Fruit fly (Drosophila melanogaster) whole organism, wandering third instar larva: ENCODE measurements around the gene CG10031.

Experiments
- Abd-B ChIP-seq: fragments of >200 bp; optimal IDR thresholded peaks from 2 replicates; lab custom pipeline; 2017; ENCODE audit warnings: missing biosample characterization, missing genetic modification characterization
- CG9705 ChIP-seq: fragments of 200-800 bp; sonication (Bioruptor generic); optimal IDR thresholded peaks from 2 replicates; lab custom pipeline; 2018; ENCODE audit warnings: missing biosample characterization, mild to moderate bottlenecking, missing genetic modification characterization
- CrebA ChIP-seq: fragments of 200-800 bp; sonication (Bioruptor generic); optimal IDR thresholded peaks from 2 replicates; lab custom pipeline; 2016; ENCODE audit warnings: missing biosample characterization, mild to moderate bottlenecking, missing genetic modification characterization, borderline replicate concordance
- Dfd ChIP-seq: fragments of >200 bp; optimal IDR thresholded peaks from 2 replicates; lab custom pipeline; 2017; ENCODE audit warnings: missing biosample characterization, missing genetic modification characterization
- Dif ChIP-seq: fragments of 200-275, 200-300 bp; sonication (Bioruptor generic); optimal IDR thresholded peaks from 2 replicates; lab custom pipeline; 2018; ENCODE audit warnings: missing biosample characterization, missing genetic modification characterization; ENCODE audit not compliant: partially characterized antibody
- GATAd ChIP-seq: sonication (Bioruptor generic); optimal IDR thresholded peaks from 2 replicates; lab custom pipeline; 2016; ENCODE audit warnings: missing biosample characterization, missing genetic modification characterization
- HLH106 ChIP-seq: fragments of 200-800 bp; optimal IDR thresholded peaks from 3 replicates; lab custom pipeline; 2019; ENCODE audit warnings: missing biosample characterization, mild to moderate bottlenecking, missing genetic modification characterization, moderate library complexity
- Hnf4 ChIP-seq: fragments of 200-800 bp; sonication (Bioruptor generic); optimal IDR thresholded peaks from 2 replicates; lab custom pipeline; 2016; ENCODE audit warnings: missing biosample characterization, mild to moderate bottlenecking, missing genetic modification characterization
- Hr78 ChIP-seq: fragments of >200 bp; optimal IDR thresholded peaks from 2 replicates; lab custom pipeline; 2017; ENCODE audit warnings: missing biosample characterization, missing genetic modification characterization
- Hr83 ChIP-seq: fragments of 200-300 bp; sonication (Bioruptor generic); optimal IDR thresholded peaks from 2 replicates; lab custom pipeline; 2016; ENCODE audit warnings: missing biosample characterization, mild to moderate bottlenecking, missing genetic modification characterization, moderate library complexity; ENCODE audit not compliant: poor library complexity, severe bottlenecking
- Jra ChIP-seq: sonication (Bioruptor generic); optimal IDR thresholded peaks from 2 replicates; lab custom pipeline; 2016; ENCODE audit warnings: missing biosample characterization, missing genetic modification characterization
- Mio ChIP-seq: sonication (Bioruptor generic); optimal IDR thresholded peaks from 2 replicates; lab custom pipeline; 2016; ENCODE audit warnings: missing biosample characterization, missing genetic modification characterization
- Myc ChIP-seq: fragments of >200 bp; optimal IDR thresholded peaks from 2 replicates; lab custom pipeline; 2017
- N ChIP-seq: fragments of >200 bp; optimal IDR thresholded peaks from 2 replicates; lab custom pipeline; 2018; ENCODE audit warnings: missing biosample characterization, missing external identifiers, missing genetic modification characterization
- OdsH ChIP-seq: fragments of 200-800 bp; sonication (Bioruptor generic); optimal IDR thresholded peaks from 2 replicates; lab custom pipeline; 2016; ENCODE audit warnings: missing biosample characterization, mild to moderate bottlenecking, missing genetic modification characterization
- Rel ChIP-seq, 2 experiments: fragments of 200-800 bp; sonication (Bioruptor generic) in 1 of 2; optimal IDR thresholded peaks; 2 replicates in 1 of 2; 3 replicates in 1 of 2; lab custom pipeline; 2016 to 2019; ENCODE audit warnings: mild to moderate bottlenecking in 2 of 2, missing biosample characterization in 2 of 2, missing genetic modification characterization in 2 of 2, moderate library complexity in 1 of 2
- Sp1 ChIP-seq: fragments of 200-800 bp; sonication (Bioruptor generic); optimal IDR thresholded peaks from 3 replicates; lab custom pipeline; 2019; ENCODE audit warnings: missing biosample characterization, mild to moderate bottlenecking, missing genetic modification characterization, moderate library complexity
- Vsx2 ChIP-seq: fragments of 200-300, 225-300 bp; sonication (Bioruptor generic); optimal IDR thresholded peaks from 2 replicates; lab custom pipeline; 2018; ENCODE audit warnings: missing biosample characterization, missing genetic modification characterization; ENCODE audit not compliant: partially characterized antibody
- br ChIP-seq: fragments of 200-800 bp; sonication (Bioruptor generic); optimal IDR thresholded peaks from 2 replicates; lab custom pipeline; 2016; ENCODE audit warnings: missing biosample characterization, missing genetic modification characterization
- brk ChIP-seq: fragments of 200-800 bp; sonication (Bioruptor generic); optimal IDR thresholded peaks from 2 replicates; lab custom pipeline; 2016; ENCODE audit warnings: missing biosample characterization, mild to moderate bottlenecking, missing genetic modification characterization
- dmrt93B ChIP-seq: fragments of 200-800 bp; sonication (Bioruptor generic); optimal IDR thresholded peaks from 2 replicates; lab custom pipeline; 2018; ENCODE audit warnings: missing biosample characterization, mild to moderate bottlenecking, missing genetic modification characterization
- ey ChIP-seq: fragments of 200-800 bp; sonication (Bioruptor generic); optimal IDR thresholded peaks from 2 replicates; lab custom pipeline; 2016; ENCODE audit warnings: missing biosample characterization, missing genetic modification characterization
- foxo ChIP-seq, 2 experiments: fragments of 200-800 bp; sonication (Bioruptor generic); optimal IDR thresholded peaks; 2 replicates in 1 of 2; 3 replicates in 1 of 2; lab custom pipeline; 2016 to 2017; ENCODE audit warnings: missing biosample characterization in 2 of 2, missing genetic modification characterization in 2 of 2
- fru ChIP-seq: fragments of 200-800 bp; sonication (Bioruptor generic); optimal IDR thresholded peaks from 3 replicates; lab custom pipeline; 2016; ENCODE audit warnings: missing biosample characterization, mild to moderate bottlenecking, missing genetic modification characterization
- h ChIP-seq: fragments of 200-800 bp; sonication (Bioruptor generic); optimal IDR thresholded peaks from 3 replicates; lab custom pipeline; 2016; ENCODE audit warnings: missing biosample characterization, mild to moderate bottlenecking, missing genetic modification characterization
- jim ChIP-seq: fragments of 175-275, 200-325 bp; sonication (Bioruptor generic); optimal IDR thresholded peaks from 2 replicates; lab custom pipeline; 2016; ENCODE audit warnings: missing biosample characterization, mild to moderate bottlenecking, missing genetic modification characterization
- lola ChIP-seq: fragments of >200 bp; optimal IDR thresholded peaks from 2 replicates; lab custom pipeline; 2017; ENCODE audit warnings: missing biosample characterization, missing genetic modification characterization
- psq ChIP-seq: fragments of 200-800 bp; sonication (Bioruptor generic); optimal IDR thresholded peaks from 3 replicates; lab custom pipeline; 2017; ENCODE audit warnings: missing biosample characterization, mild to moderate bottlenecking, missing genetic modification characterization, moderate library complexity
- sage ChIP-seq: fragments of 200-800 bp; sonication (Bioruptor generic); optimal IDR thresholded peaks from 2 replicates; lab custom pipeline; 2016; ENCODE audit warnings: missing biosample characterization, mild to moderate bottlenecking, missing genetic modification characterization
- sv ChIP-seq: fragments of 200-800 bp; sonication (Bioruptor generic); optimal IDR thresholded peaks from 3 replicates; lab custom pipeline; 2016; ENCODE audit warnings: missing biosample characterization, missing genetic modification characterization
- tai ChIP-seq: sonication (Bioruptor generic); optimal IDR thresholded peaks from 2 replicates; lab custom pipeline; 2016; ENCODE audit warnings: missing biosample characterization, missing genetic modification characterization
- usp ChIP-seq: fragments of >200 bp; optimal IDR thresholded peaks from 2 replicates; lab custom pipeline; 2017; ENCODE audit warnings: missing biosample characterization, missing genetic modification characterization
- woc ChIP-seq: sonication (Bioruptor generic); optimal IDR thresholded peaks from 2 replicates; lab custom pipeline; 2016; ENCODE audit warnings: missing biosample characterization, mild to moderate bottlenecking, missing genetic modification characterization

Gene CG10031

dm6 chr2L:3696438-3696837 is 2.5 kb downstream of the CG10031 start, which contains the start of gene IM33:
Gene IM33, minus strand, starts transcription at chr2L:3696658.
- no peak for TF ChIP-seq jim
- TF ChIP-seq brk (GFP tag; lab: Kevin White, UChicago), result no peak
- no peak for TF ChIP-seq HLH106
- TF ChIP-seq Hr83 (GFP tag; lab: Kevin White, UChicago), result no peak
- no peak for TF ChIP-seq Sp1
- TF ChIP-seq Vsx2, result no peak
- no peak for TF ChIP-seq Myc (lab: Kevin White, UChicago)
- TF ChIP-seq sv (GFP tag; lab: Kevin White, UChicago), result no peak
- no peak for TF ChIP-seq tai (GFP tag; lab: Kevin White, UChicago)
- TF ChIP-seq h (GFP tag; lab: Kevin White, UChicago), result no peak
- no peak for TF ChIP-seq foxo (GFP tag; optimal IDR thresholded peaks at IDR 0.05; lab: Kevin White, UChicago)
- no peak for TF ChIP-seq Mio (GFP tag; lab: Kevin White, UChicago)
- TF ChIP-seq lola (GFP tag; lab: Kevin White, UChicago), result no peak
- TF ChIP-seq Jra, result no peak

- TF ChIP-seq br (GFP tag; lab: Kevin White, UChicago), result no peak
- TF ChIP-seq Rel (GFP tag; optimal IDR thresholded peaks at IDR 0.05; lab: Kevin White, UChicago), result no peak
- TF ChIP-seq Rel (tag; optimal IDR thresholded peaks at IDR 0.05; lab: Kevin White, UChicago), result peak; percentile 96
- no peak for TF ChIP-seq Hnf4 (GFP tag; lab: Kevin White, UChicago)
- no peak for TF ChIP-seq Mio (GFP tag; lab: Kevin White, UChicago)
- TF ChIP-seq Jra, result no peak
- no peak for TF ChIP-seq Sp1
Observed at dm6 chr2L:3695361-3695818, 3.5 kb downstream of the CG10031 start, which contains the start of gene CG16713. Gene CG16713, minus strand, starts transcription at chr2L:3695411.

dm6 chr2L:3694920-3695319 is 4.0 kb downstream of the CG10031 start, which contains the start of gene CG43165:
Gene CG43165, minus strand, starts transcription at chr2L:3695020.
- TF ChIP-seq N (no peak), sage (GFP tag; lab: Kevin White, UChicago) (no peak), OdsH (GFP tag; lab: Kevin White, UChicago) (no peak), Myc (lab: Kevin White, UChicago) (no peak), Dfd (no peak), Hnf4 (GFP tag; lab: Kevin White, UChicago) (no peak), Dif (GFP tag; lab: Kevin White, UChicago) (no peak), lola (GFP tag; lab: Kevin White, UChicago) (no peak), ey (GFP tag; lab: Kevin White, UChicago) (no peak), Hr78 (GFP tag; lab: Kevin White, UChicago) (no peak), woc (GFP tag; lab: Kevin White, UChicago) (no peak), Sp1 (no peak), fru (GFP tag; lab: Kevin White, UChicago) (no peak), CrebA (GFP tag; lab: Kevin White, UChicago) (no peak), psq (GFP tag; lab: Kevin White, UChicago) (no peak)
- TF ChIP-seq, all 38 proteins: peak for 0

DNA sequence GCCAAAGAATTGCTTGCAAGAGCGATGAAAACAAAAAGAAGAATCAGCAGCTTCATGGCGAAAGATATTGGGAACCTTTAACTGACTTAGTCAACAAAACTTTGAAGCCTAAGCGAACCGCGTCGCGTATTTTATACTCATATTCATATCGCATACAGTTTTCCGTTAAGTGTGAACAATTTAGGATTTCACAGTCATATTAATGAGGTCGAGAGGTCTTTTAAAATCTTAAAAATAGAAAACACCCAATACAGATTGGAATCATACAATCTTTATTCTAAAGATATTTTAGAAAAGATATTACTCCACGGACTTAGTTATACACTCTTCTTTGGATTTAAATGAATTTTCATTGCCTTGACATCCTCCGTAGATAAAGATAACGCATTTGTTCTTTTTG is 5.1 kb downstream of the CG10031 start, which contains the start of gene Acp24A4:
Gene Acp24A4, minus strand, starts transcription at position 101 of the 400 bp plus-strand sequence.
- TF ChIP-seq Myc (lab: Kevin White, UChicago) (no peak), CG9705 (GFP tag; lab: Kevin White, UChicago) (no peak), CrebA (GFP tag; lab: Kevin White, UChicago) (no peak), Hnf4 (GFP tag; lab: Kevin White, UChicago) (no peak), Vsx2 (no peak), sage (GFP tag; lab: Kevin White, UChicago) (no peak), usp (GFP tag; lab: Kevin White, UChicago) (no peak), GATAd (no peak), brk (GFP tag; lab: Kevin White, UChicago) (no peak), br (GFP tag; lab: Kevin White, UChicago) (no peak), h (GFP tag; lab: Kevin White, UChicago) (no peak), psq (GFP tag; lab: Kevin White, UChicago) (no peak), Jra (no peak), foxo (GFP tag; optimal IDR thresholded peaks at IDR 0.05; lab: Kevin White, UChicago) (no peak), Rel (GFP tag; optimal IDR thresholded peaks at IDR 0.05; lab: Kevin White, UChicago) (no peak), Rel (tag; optimal IDR thresholded peaks at IDR 0.05; lab: Kevin White, UChicago) (no peak), Dif (GFP tag; lab: Kevin White, UChicago) (no peak), dmrt93B (no peak), Abd-B (GFP tag; lab: Kevin White, UChicago) (no peak)
